Worm (Caenorhabditis elegans): ENCODE measurements around the gene srbc-83.
"Not testable (repeated sequence)": the region's sequence is repeated elsewhere in the genome, so short reads cannot be mapped to it uniquely, and the experiment has no call there.

srbc-83 gene

DNA sequence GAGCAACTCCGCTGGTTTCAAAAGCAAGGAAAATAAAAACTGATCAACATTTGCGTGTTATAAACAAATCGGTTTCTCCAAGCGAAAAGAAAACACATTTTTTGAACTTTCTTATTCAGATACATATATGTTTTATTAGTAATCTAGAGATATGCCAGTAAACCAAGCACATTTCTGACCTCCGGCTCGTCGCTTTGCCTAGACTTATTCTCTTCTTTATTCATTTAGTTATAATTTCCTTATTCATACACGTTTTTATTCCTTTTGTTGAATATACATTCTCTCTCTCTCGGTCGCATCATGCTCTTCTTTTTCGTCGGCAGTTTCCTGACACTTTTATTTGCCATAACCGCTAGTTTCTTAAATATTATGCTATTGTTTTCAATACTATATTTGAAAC, 1.5 kb downstream of the srbc-83 start, which contains the start of gene srbc-84:
Gene srbc-84 (plus strand): TSS at position 301 of the 400 bp plus-strand sequence.
- TF ChIP-seq him-1 (tag; optimal IDR thresholded peaks at IDR 0.05) = no peak
- TF ChIP-seq dao-5 (tag; optimal IDR thresholded peaks at IDR 0.05) = no peak
- TF ChIP-seq W03F9.2 (tag; optimal IDR thresholded peaks at IDR 0.05) = no peak

DNA sequence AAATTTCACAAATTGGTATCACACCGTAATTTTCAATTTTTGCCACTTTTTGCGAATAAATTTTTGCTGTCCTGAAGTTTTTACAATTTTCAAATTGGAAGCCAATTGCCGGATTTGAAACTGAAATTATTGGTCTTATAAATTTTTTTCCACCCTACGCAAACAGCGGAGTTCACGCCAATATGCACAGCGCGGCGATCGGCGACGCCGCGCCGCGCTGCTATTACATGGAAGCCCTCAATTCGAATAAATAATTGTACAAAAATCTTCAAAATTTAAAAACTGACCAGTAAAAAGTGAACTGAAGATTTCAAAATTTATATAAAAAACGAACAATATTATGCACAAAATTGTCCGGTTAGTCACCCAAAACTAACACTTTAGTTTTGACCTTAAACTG, 2.7 kb downstream of the srbc-83 start:
- no peak for TF ChIP-seq dao-5 (tag; optimal IDR thresholded peaks at IDR 0.05)
- TF ChIP-seq W03F9.2 (tag; optimal IDR thresholded peaks at IDR 0.05) = no peak
- no peak for TF ChIP-seq him-1 (tag; optimal IDR thresholded peaks at IDR 0.05)

- TF ChIP-seq dao-5 (tag; optimal IDR thresholded peaks at IDR 0.05) = no peak
- TF ChIP-seq W03F9.2 (tag; optimal IDR thresholded peaks at IDR 0.05) = no peak
- TF ChIP-seq him-1 (tag; optimal IDR thresholded peaks at IDR 0.05) = no peak
These were observed 3.1 kb downstream of the srbc-83 start, which contains the start of gene srbc-82 for ce11 chrV:16300276-16300675. Gene srbc-82 (plus strand): TSS chrV:16300576.

DNA sequence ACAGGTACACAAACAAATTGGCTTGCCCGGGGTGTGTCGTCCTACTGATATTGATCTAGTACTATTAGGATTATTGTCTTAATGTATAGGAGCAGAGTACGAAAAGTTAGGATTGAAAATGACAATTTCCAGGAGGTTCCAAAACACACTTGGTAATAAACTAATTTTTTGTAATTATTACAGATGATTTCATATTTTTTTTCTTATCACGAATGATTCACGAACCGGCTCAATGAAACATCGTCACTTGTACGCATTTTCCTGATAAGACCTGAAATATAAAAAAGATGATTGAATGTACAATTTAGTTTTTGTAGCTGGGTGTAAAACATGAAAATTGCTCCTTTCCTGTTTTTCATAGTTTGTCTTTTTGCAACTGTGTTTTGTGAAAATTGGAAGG, 5.3 kb downstream of the srbc-83 start, which contains the start of the genes C31A11.13 and oac-6:
Gene C31A11.13 (minus strand): TSS at position 113 of the 400 bp plus-strand sequence.
Gene oac-6 (plus strand): TSS at position 279 of the 400 bp plus-strand sequence.
- TF ChIP-seq him-1 (tag; optimal IDR thresholded peaks at IDR 0.05) (no peak), dao-5 (tag; optimal IDR thresholded peaks at IDR 0.05) (no peak), W03F9.2 (tag; optimal IDR thresholded peaks at IDR 0.05) (no peak)

- TF ChIP-seq him-1 (tag; optimal IDR thresholded peaks at IDR 0.05) = no peak
- TF ChIP-seq W03F9.2 (tag; optimal IDR thresholded peaks at IDR 0.05) = no peak
- TF ChIP-seq dao-5 (tag; optimal IDR thresholded peaks at IDR 0.05) = no peak
These were observed 10.1 kb downstream of the srbc-83 start, which contains the start of gene srxa-7 for ce11 chrV:16307253-16307652. Gene srxa-7 (plus strand): TSS chrV:16307553.

ce11 chrV:16308343-16308742, 11.2 kb downstream of the srbc-83 start:
- no peak for TF ChIP-seq dao-5 (tag; optimal IDR thresholded peaks at IDR 0.05)
- TF ChIP-seq W03F9.2 (tag; optimal IDR thresholded peaks at IDR 0.05) = no peak
- TF ChIP-seq him-1 (tag; optimal IDR thresholded peaks at IDR 0.05) = no peak

DNA sequence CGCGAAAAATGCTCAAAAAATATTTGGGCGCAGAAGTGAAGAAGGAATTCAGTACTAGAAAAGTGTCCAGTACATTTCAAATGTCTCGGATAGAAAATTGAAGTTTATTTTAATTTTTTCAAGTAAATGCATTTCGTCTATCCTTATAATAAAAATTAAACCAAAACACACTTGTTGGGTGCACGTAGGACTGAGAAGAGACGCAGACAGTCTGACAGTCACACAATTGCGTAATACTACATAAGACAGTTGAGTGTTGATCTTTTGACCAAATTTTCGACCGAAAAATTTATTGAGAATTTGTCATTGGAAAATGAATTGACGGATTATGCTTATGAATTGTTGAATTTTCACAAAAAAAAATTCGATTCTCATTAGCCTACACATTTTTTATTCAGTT, 12.4 kb downstream of the srbc-83 start, which contains the start of gene oac-7:
Gene oac-7 (plus strand): TSS at position 283 of the 400 bp plus-strand sequence.
- TF ChIP-seq dao-5 (tag; optimal IDR thresholded peaks at IDR 0.05) = no peak
- TF ChIP-seq him-1 (tag; optimal IDR thresholded peaks at IDR 0.05) = no peak
- no peak for TF ChIP-seq W03F9.2 (tag; optimal IDR thresholded peaks at IDR 0.05)

- no peak for TF ChIP-seq W03F9.2 (tag; optimal IDR thresholded peaks at IDR 0.05)
- TF ChIP-seq him-1 (tag; optimal IDR thresholded peaks at IDR 0.05) = no peak
- no peak for TF ChIP-seq dao-5 (tag; optimal IDR thresholded peaks at IDR 0.05)
These were observed 17.8 kb downstream of the srbc-83 start, which contains the start of gene str-214 for ce11 chrV:16315004-16315403. Gene str-214 (plus strand): TSS chrV:16315304.

- TF ChIP-seq W03F9.2 (tag; optimal IDR thresholded peaks at IDR 0.05) = no peak
- TF ChIP-seq him-1 (tag; optimal IDR thresholded peaks at IDR 0.05) = no peak
- no peak for TF ChIP-seq dao-5 (tag; optimal IDR thresholded peaks at IDR 0.05)
These were observed 20.1 kb downstream of the srbc-83 start, which contains the start of gene srh-180 for ce11 chrV:16317244-16317643. Gene srh-180 (plus strand): TSS chrV:16317544.

DNA sequence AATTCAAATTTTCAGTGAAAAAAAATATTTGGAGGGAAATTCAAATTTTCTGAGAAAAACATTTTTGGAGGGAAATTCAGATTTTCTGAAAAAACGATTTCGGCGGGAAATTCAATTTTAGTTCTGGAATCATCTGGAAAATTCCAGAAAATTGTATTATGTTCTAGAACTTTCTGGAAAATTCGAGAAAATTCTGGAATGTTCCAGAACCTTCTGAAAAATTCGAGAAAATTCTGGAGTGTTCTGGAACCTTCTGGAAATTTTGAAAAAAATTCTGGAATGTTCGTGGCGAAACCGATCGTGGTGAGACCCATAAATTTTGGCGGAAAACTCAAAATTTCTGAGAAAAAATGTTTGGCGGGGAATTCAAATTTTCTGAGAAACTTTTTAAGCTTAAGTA, 25.0 kb downstream of the srbc-83 start:
- TF ChIP-seq dao-5 (tag; optimal IDR thresholded peaks at IDR 0.05) (no peak), W03F9.2 (tag; optimal IDR thresholded peaks at IDR 0.05) (no peak), him-1 (tag; optimal IDR thresholded peaks at IDR 0.05) (no peak)

DNA sequence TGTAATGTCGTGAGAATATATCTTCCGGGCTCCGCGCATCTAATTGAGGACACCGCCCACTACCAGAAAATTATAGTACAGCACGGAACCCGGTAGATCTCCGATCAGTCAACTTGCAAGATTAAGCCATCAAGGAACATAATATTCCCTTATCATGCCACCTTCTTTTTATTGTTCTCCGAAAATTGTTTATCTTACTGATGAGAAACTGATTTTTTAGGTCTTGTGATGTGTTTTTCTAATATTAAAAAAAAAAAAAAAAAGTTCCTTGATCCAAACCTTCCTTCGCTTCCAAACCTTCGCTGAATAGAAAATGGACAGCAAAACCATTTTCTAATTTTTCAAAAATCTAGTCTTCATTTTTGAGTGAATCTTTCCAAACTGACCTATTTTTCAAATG, 31.7 kb downstream of the srbc-83 start, which contains the start of gene F57G8.7:
Gene F57G8.7 (plus strand): TSS at position 301 of the 400 bp plus-strand sequence.
- TF ChIP-seq dao-5 (tag; optimal IDR thresholded peaks at IDR 0.05) (no peak), W03F9.2 (tag; optimal IDR thresholded peaks at IDR 0.05) (no peak), him-1 (tag; optimal IDR thresholded peaks at IDR 0.05) (no peak)

DNA sequence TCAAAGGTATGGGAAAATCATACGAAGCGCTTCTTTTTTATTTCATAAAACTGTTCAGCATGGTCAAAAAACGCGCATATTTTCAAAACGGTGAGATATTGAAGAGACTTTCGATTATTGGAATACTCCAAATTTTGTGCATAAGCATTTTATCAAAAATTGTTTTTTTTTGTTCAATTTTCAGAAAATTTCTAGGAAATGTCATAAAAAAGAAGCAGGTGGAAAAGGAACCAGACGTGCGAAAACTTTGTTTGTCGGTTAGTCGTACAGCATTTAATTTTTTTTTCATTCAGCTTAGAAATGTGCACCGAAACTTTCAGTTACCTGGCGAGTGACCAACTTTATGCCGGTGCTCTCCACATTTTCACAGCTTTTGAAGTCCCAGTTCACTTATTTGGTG, 36.2 kb downstream of the srbc-83 start, which contains the start of gene srh-167:
Gene srh-167 (plus strand): TSS at position 301 of the 400 bp plus-strand sequence.
- TF ChIP-seq dao-5 (tag; optimal IDR thresholded peaks at IDR 0.05) (no peak), W03F9.2 (tag; optimal IDR thresholded peaks at IDR 0.05) (no peak), him-1 (tag; optimal IDR thresholded peaks at IDR 0.05) (no peak)

DNA sequence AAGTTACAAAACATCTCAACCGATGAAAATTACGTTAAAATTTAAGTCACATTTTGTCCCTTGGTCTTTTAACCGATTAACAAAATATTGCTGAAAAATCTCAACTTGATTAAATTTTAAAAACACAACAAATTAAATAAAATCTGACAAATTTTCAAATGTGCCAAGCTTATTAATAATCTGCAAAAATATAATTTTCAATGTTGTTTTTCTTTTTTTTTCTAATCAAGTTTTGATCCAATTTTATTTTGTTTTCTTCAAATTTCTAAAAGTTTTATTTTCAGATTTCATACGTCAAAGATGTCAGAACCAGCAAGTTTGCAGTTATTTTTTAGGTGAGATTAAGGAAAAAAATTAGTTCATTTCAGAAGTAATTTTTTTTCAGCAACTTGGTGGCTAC, 39.2 kb downstream of the srbc-83 start, which contains the start of gene srw-87:
Gene srw-87 (plus strand): TSS at position 301 of the 400 bp plus-strand sequence.
- TF ChIP-seq him-1 (tag; optimal IDR thresholded peaks at IDR 0.05) (no peak), dao-5 (tag; optimal IDR thresholded peaks at IDR 0.05) (no peak), W03F9.2 (tag; optimal IDR thresholded peaks at IDR 0.05) (no peak)

DNA sequence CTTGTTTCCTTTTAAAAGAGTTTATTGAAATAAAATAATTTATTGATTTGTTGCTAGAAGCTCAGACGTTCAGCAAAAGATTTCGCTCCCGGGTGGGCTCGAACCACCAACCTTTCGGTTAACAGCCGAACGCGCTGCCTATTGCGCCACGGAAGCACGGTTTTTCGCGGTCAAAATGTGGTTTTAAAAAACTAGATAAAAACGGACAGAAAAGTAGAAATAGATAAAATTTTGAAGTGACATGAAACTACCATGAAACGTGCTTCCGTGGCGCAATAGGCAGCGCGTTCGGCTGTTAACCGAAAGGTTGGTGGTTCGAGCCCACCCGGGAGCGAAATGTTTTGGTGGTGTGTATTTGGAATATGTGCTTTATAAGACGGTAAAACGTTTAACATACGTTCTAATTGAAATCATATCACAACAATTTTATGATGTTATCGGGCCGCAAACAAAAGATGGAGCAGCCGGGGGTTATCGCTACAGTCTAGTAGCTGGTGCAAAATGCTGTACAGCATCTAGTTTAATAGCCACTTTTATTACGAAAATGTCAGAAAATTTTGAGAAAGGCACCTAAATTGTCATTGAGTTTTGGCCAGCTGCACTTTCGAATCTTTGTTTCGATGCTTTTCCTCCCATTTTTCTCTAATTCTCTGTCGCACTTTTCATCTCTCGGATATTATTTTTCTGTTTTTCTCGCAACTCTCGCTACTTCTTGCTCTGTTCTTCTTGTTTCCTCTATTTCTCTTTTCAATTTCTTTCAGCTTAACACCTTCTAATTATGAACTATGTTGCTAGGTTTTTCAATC, 41.3 kb downstream of the srbc-83 start, which contains the start of gene slc-9B.2:
Gene slc-9B.2 (plus strand): TSS at position 756 of the 806 bp plus-strand sequence.
- not testable (repeated sequence) for TF ChIP-seq him-1, dao-5, W03F9.2 (tag; optimal IDR thresholded peaks at IDR 0.05)

Data from whole organism, L4/young adult.